Worm (Caenorhabditis elegans): Measurements from ENCODE around the gene sysm-1.

ce11 chrII:9124353-9124752, 41.4 kb upstream of the sysm-1 start:
- TF ChIP-seq daf-8 (GFP tag; IDR thresholded peaks at IDR 0.05) = no peak
- no peak for TF ChIP-seq fos-1 (tag; optimal IDR thresholded peaks at IDR 0.05)
